Worm (Caenorhabditis elegans): ENCODE results near the gene C39B5.10.

ce11 chrIII:2207864-2208263, 31.6 kb downstream of the C39B5.10 start, which contains the start of gene C39B5.5:
- TF ChIP-seq nhr-12 (tag; optimal IDR thresholded peaks at IDR 0.05) (no peak), unc-39 (tag; optimal IDR thresholded peaks at IDR 0.05) (no peak)

All from whole organism, L3 larva.